In the genomic region with DNA sequence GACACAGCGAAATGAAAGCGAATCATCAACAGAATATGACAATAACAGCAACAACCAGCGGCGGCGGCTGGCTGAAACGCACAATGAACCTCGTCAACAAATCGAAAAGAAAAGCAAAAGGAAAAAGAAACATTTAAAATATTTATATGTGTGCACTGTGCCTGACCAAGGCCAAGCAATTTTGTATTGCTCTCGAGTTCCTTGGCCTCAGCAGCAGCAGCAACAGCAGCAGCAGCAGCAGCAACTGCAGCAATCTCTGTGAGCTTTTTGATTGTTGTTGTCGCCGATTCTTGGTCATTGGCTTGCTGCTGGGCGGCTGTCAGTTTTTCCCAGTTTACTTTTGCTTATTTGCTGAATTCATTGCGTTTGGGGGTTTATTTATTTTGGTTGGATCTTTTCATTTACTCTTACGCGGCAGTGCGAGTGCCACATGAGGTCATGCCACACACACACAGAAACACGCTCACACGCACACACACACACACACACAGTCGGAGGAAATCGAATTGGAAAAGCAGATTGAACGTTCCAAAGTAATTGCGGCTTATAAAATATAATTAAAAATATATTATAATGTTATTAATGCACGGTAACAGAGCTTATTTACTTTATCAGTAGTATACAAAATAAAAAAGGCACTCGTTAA, we compare ENCODE assay signal across 1 fruit fly cellular context.
TF ChIP-seq lines count a peak whose summit lies in the region.

No protein-coding gene starts in this region.

TF ChIP-seq in whole organism, prepupa, 60 proteins besides CTCF, POLR2A, EP300 and RAD21 (continued from another document):
- TF ChIP-seq eg (GFP tag; IDR thresholded peaks at IDR 0.05; lab: Robert Waterston, UW) (peak; percentile 38; the same call in 1 of the 3 replicates), CG11294 (GFP tag; IDR thresholded peaks at IDR 0.05; lab: Robert Waterston, UW) (no peak), Sox14 (GFP tag; optimal IDR thresholded peaks at IDR 0.05; lab: Kevin White, UChicago) (peak; percentile 51), CG3032 (tag; optimal IDR thresholded peaks at IDR 0.05; lab: Kevin White, UChicago) (no peak), CG1621 (tag; optimal IDR thresholded peaks at IDR 0.05; lab: Kevin White, UChicago) (peak; percentile 24), svp (GFP tag; lab: Kevin White, UChicago) (peak; percentile 89), ss (GFP tag; optimal IDR thresholded peaks at IDR 0.05; lab: Kevin White, UChicago) (peak; percentile 30 to 72), Eip93F (GFP tag; optimal IDR thresholded peaks at IDR 0.05; lab: Kevin White, UChicago) (no peak), CG8119 (GFP tag; IDR thresholded peaks at IDR 0.05; lab: Robert Waterston, UW) (no peak), dsx (GFP tag; optimal IDR thresholded peaks at IDR 0.05; lab: Kevin White, UChicago; ENCODE audit: poor library complexity, severe bottlenecking) (peak; percentile 85), Eip78C (GFP tag; lab: Kevin White, UChicago) (peak; percentile 87), pdm3 (GFP tag; optimal IDR thresholded peaks at IDR 0.05; lab: Kevin White, UChicago) (no peak), Ets21C (GFP tag; optimal IDR thresholded peaks at IDR 0.05; lab: Kevin White, UChicago) (no peak), CG4318 (GFP tag; optimal IDR thresholded peaks at IDR 0.05; lab: Kevin White, UChicago) (no peak), CG10631 (GFP tag; optimal IDR thresholded peaks at IDR 0.05; lab: Kevin White, UChicago) (no peak), CG10669 (GFP tag; optimal IDR thresholded peaks at IDR 0.05; lab: Kevin White, UChicago) (no peak), CG32006 (GFP tag; optimal IDR thresholded peaks at IDR 0.05; lab: Kevin White, UChicago) (no peak), Sox15 (GFP tag; optimal IDR thresholded peaks at IDR 0.05; lab: Kevin White, UChicago) (no peak), fd85E (GFP tag; optimal IDR thresholded peaks at IDR 0.05; lab: Kevin White, UChicago) (no peak), topi (GFP tag; optimal IDR thresholded peaks at IDR 0.05; lab: Kevin White, UChicago) (no peak), CG3919 (GFP tag; optimal IDR thresholded peaks at IDR 0.05; lab: Kevin White, UChicago) (peak; percentile 73), CG6808 (GFP tag; optimal IDR thresholded peaks at IDR 0.05; lab: Kevin White, UChicago) (peak; percentile 55), CG8632 (GFP tag; optimal IDR thresholded peaks at IDR 0.05; lab: Kevin White, UChicago) (no peak), Hr38 (GFP tag; optimal IDR thresholded peaks at IDR 0.05; lab: Kevin White, UChicago) (no peak), fd59A (GFP tag; optimal IDR thresholded peaks at IDR 0.05; lab: Kevin White, UChicago) (no peak), CG11762 (GFP tag; optimal IDR thresholded peaks at IDR 0.05; lab: Kevin White, UChicago; ENCODE audit: insufficient read depth) (no peak), Hr4 (GFP tag; optimal IDR thresholded peaks at IDR 0.05; lab: Kevin White, UChicago) (no peak), CG6854 (GFP tag; optimal IDR thresholded peaks at IDR 0.05; lab: Kevin White, UChicago) (no peak), dac (GFP tag; optimal IDR thresholded peaks at IDR 0.05; lab: Kevin White, UChicago) (no peak), Smox (GFP tag; optimal IDR thresholded peaks at IDR 0.05; lab: Kevin White, UChicago) (no peak), OdsH (GFP tag; optimal IDR thresholded peaks at IDR 0.05; lab: Kevin White, UChicago) (no peak), CG6163 (GFP tag; IDR thresholded peaks at IDR 0.05; lab: Robert Waterston, UW) (peak; percentile 48; the same call in 2 of the 3 replicates), cyc (GFP tag; optimal IDR thresholded peaks at IDR 0.05; lab: Kevin White, UChicago) (no peak), CG9139 (GFP tag; optimal IDR thresholded peaks at IDR 0.05; lab: Kevin White, UChicago) (peak; percentile 42), Met (GFP tag; optimal IDR thresholded peaks at IDR 0.05; lab: Kevin White, UChicago) (peak; percentile 42), CG8319 (GFP tag; optimal IDR thresholded peaks at IDR 0.05; lab: Kevin White, UChicago) (peak; percentile 34)
